In genomic region chr3R:16208924-16209713, dm6 we compare ENCODE assay signal across 3 fruit fly cellular contexts.
TF ChIP-seq lines count a peak whose summit lies in the region.

No protein-coding gene starts in this region.

TF ChIP-seq in whole organism, embryonic, 481 proteins besides CTCF, POLR2A, EP300 and RAD21 (continued from another document and continues in another):
- peak; percentile 5 for TF ChIP-seq gsb-n (tag; optimal IDR thresholded peaks at IDR 0.05; lab: Kevin White, UChicago)
- no peak for TF ChIP-seq CG13123 (GFP tag; optimal IDR thresholded peaks at IDR 0.05; lab: Kevin White, UChicago)
- peak; percentile 61 for TF ChIP-seq Hr3 (GFP tag; optimal IDR thresholded peaks at IDR 0.05; lab: Kevin White, UChicago)
- TF ChIP-seq CkIIα-i1 (GFP tag; IDR thresholded peaks at IDR 0.05; lab: Robert Waterston, UW), result no peak
- no peak for TF ChIP-seq Trl (optimal IDR thresholded peaks at IDR 0.05; lab: Kevin White, UChicago)
- no peak for TF ChIP-seq Trl (GFP tag; optimal IDR thresholded peaks at IDR 0.05; lab: Kevin White, UChicago)
- peak; percentile 16 for TF ChIP-seq CG13624 (GFP tag; optimal IDR thresholded peaks at IDR 0.05; lab: Kevin White, UChicago)
- peak; percentile 40; the same call in 1 of the 2 replicates for TF ChIP-seq CG6689 (GFP tag; IDR thresholded peaks at IDR 0.05; lab: Robert Waterston, UW)
- no peak for TF ChIP-seq pan (optimal IDR thresholded peaks at IDR 0.05; lab: Kevin White, UChicago)
- TF ChIP-seq pan (GFP tag; optimal IDR thresholded peaks at IDR 0.05 in 1 of 2, IDR thresholded peaks at IDR 0.05 in 1 of 2), result peak in 1 of 2 experiments; percentile 41
- TF ChIP-seq emc (GFP tag; optimal IDR thresholded peaks at IDR 0.05; lab: Kevin White, UChicago), result no peak
- TF ChIP-seq caup (GFP tag; optimal IDR thresholded peaks at IDR 0.05; lab: Kevin White, UChicago; ENCODE audit: severe bottlenecking), result no peak
- TF ChIP-seq NFAT (GFP tag; IDR thresholded peaks at IDR 0.05; lab: Robert Waterston, UW), result no peak
- no peak for TF ChIP-seq fd102C (GFP tag; optimal IDR thresholded peaks at IDR 0.05; lab: Kevin White, UChicago)
- peak; percentile 77; the same call in 2 of the 3 replicates for TF ChIP-seq CG6175 (GFP tag; IDR thresholded peaks at IDR 0.05; lab: Robert Waterston, UW)
- TF ChIP-seq CG11723 (GFP tag; optimal IDR thresholded peaks at IDR 0.05; lab: Kevin White, UChicago), result no peak
- TF ChIP-seq CG14441 (GFP tag; IDR thresholded peaks at IDR 0.05; lab: Robert Waterston, UW), result peak; percentile 25; the same call in 1 of the 2 replicates
- peak; percentile 43 for TF ChIP-seq HHEX (GFP tag; optimal IDR thresholded peaks at IDR 0.05; lab: Kevin White, UChicago)
- TF ChIP-seq Hmr (GFP tag; optimal IDR thresholded peaks at IDR 0.05; lab: Kevin White, UChicago), result peak; percentile 39
- peak; percentile 56 for TF ChIP-seq CG14710 (tag; optimal IDR thresholded peaks at IDR 0.05; lab: Kevin White, UChicago)
- no peak for TF ChIP-seq Dll (GFP tag; IDR thresholded peaks at IDR 0.05; lab: Robert Waterston, UW; ENCODE audit: partially characterized antibody)
- peak; percentile 71 for TF ChIP-seq CG2678 (tag; optimal IDR thresholded peaks at IDR 0.05; lab: Kevin White, UChicago)
- TF ChIP-seq dati (GFP tag; IDR thresholded peaks at IDR 0.05; lab: Robert Waterston, UW), result no peak
- 0 out of 2 replicates have a peak, but pooled peaks have one; percentile 61 for TF ChIP-seq rib (GFP tag; IDR thresholded peaks at IDR 0.05; lab: Robert Waterston, UW)
- no peak for TF ChIP-seq CG2116 (GFP tag; optimal IDR thresholded peaks at IDR 0.05; lab: Kevin White, UChicago)
- no peak for TF ChIP-seq wek (GFP tag; optimal IDR thresholded peaks at IDR 0.05; lab: Kevin White, UChicago)
- TF ChIP-seq CG16815 (GFP tag; optimal IDR thresholded peaks at IDR 0.05; lab: Kevin White, UChicago), result peak; percentile 66
- TF ChIP-seq esg (GFP tag; conservative IDR thresholded peaks at IDR 0.05; lab: Robert Waterston, UW), result peak; percentile 41; the same call in 1 of the 2 replicates
- TF ChIP-seq CG9609 (GFP tag; optimal IDR thresholded peaks at IDR 0.05; lab: Kevin White, UChicago), result no peak
- peak; percentile 58 for TF ChIP-seq grau (tag; optimal IDR thresholded peaks at IDR 0.05; lab: Kevin White, UChicago)
- 0 out of 3 replicates have a peak, but pooled peaks have one; percentile 17 for TF ChIP-seq Opbp (GFP tag; IDR thresholded peaks at IDR 0.05; lab: Robert Waterston, UW; ENCODE audit: partially characterized antibody)
- TF ChIP-seq CG16779 (GFP tag; IDR thresholded peaks at IDR 0.05; lab: Robert Waterston, UW), result peak; percentile 31; the same call in 1 of the 2 replicates
- TF ChIP-seq Asciz (GFP tag; optimal IDR thresholded peaks at IDR 0.05; lab: Kevin White, UChicago), result peak; percentile 56
- TF ChIP-seq CG17829 (tag; optimal IDR thresholded peaks at IDR 0.05; lab: Kevin White, UChicago), result peak; percentile 58
- peak; percentile 37; the same call in 1 of the 2 replicates for TF ChIP-seq CG11696 (GFP tag; IDR thresholded peaks at IDR 0.05; lab: Robert Waterston, UW)
- no peak for TF ChIP-seq ase (GFP tag; IDR thresholded peaks at IDR 0.05; lab: Robert Waterston, UW)
- no peak for TF ChIP-seq CHES-1-like (GFP tag; optimal IDR thresholded peaks at IDR 0.05; lab: Kevin White, UChicago)
- peak; percentile 62 for TF ChIP-seq Ssrp (tag; optimal IDR thresholded peaks at IDR 0.05; lab: Kevin White, UChicago)
- peak; percentile 50; the same call in 1 of the 2 replicates for TF ChIP-seq CG9932 (GFP tag; IDR thresholded peaks at IDR 0.05; lab: Robert Waterston, UW)
- peak; percentile 51 for TF ChIP-seq CG13424 (tag; optimal IDR thresholded peaks at IDR 0.05; lab: Kevin White, UChicago)
- peak; percentile 32 for TF ChIP-seq CG2120 (GFP tag; optimal IDR thresholded peaks at IDR 0.05; lab: Kevin White, UChicago)
- no peak for TF ChIP-seq CG15073 (GFP tag; optimal IDR thresholded peaks at IDR 0.05; lab: Kevin White, UChicago)

TF ChIP-seq in whole organism, prepupa, 60 proteins besides CTCF, POLR2A, EP300 and RAD21 (continued from another document):
- peak; percentile 48 for TF ChIP-seq CG11762 (GFP tag; optimal IDR thresholded peaks at IDR 0.05; lab: Kevin White, UChicago; ENCODE audit: insufficient read depth)
- TF ChIP-seq CG16779 (tag; optimal IDR thresholded peaks at IDR 0.05; lab: Kevin White, UChicago), result peak; percentile 67
- TF ChIP-seq achi (GFP tag; optimal IDR thresholded peaks at IDR 0.05; lab: Kevin White, UChicago), result peak; percentile 81
- TF ChIP-seq CG1621 (tag; optimal IDR thresholded peaks at IDR 0.05; lab: Kevin White, UChicago), result no peak
- TF ChIP-seq pdm3 (GFP tag; optimal IDR thresholded peaks at IDR 0.05; lab: Kevin White, UChicago), result peak; percentile 63
- TF ChIP-seq CG4318 (GFP tag; optimal IDR thresholded peaks at IDR 0.05; lab: Kevin White, UChicago), result peak; percentile 80
- TF ChIP-seq CG10631 (GFP tag; optimal IDR thresholded peaks at IDR 0.05; lab: Kevin White, UChicago), result peak; percentile 87
- TF ChIP-seq CG11902 (GFP tag; optimal IDR thresholded peaks at IDR 0.05; lab: Kevin White, UChicago), result peak; percentile 35
- TF ChIP-seq dsx (GFP tag; optimal IDR thresholded peaks at IDR 0.05; lab: Kevin White, UChicago; ENCODE audit: poor library complexity, severe bottlenecking), result peak; percentile 72
- TF ChIP-seq topi (GFP tag; optimal IDR thresholded peaks at IDR 0.05; lab: Kevin White, UChicago), result peak; percentile 47
- TF ChIP-seq OdsH (GFP tag; optimal IDR thresholded peaks at IDR 0.05; lab: Kevin White, UChicago), result peak; percentile 74
- peak; percentile 35 to 87 for TF ChIP-seq salr (GFP tag; optimal IDR thresholded peaks at IDR 0.05; lab: Kevin White, UChicago)
- peak; percentile 1 for TF ChIP-seq net (GFP tag; optimal IDR thresholded peaks at IDR 0.05; lab: Kevin White, UChicago)
- TF ChIP-seq ss (GFP tag; optimal IDR thresholded peaks at IDR 0.05; lab: Kevin White, UChicago), result peak; percentile 48 to 73
- peak; percentile 36; the same call in 2 of the 3 replicates for TF ChIP-seq CG8119 (GFP tag; IDR thresholded peaks at IDR 0.05; lab: Robert Waterston, UW)
- TF ChIP-seq esn (GFP tag; optimal IDR thresholded peaks at IDR 0.05; lab: Kevin White, UChicago), result peak; percentile 78
- TF ChIP-seq svp (GFP tag; lab: Kevin White, UChicago), result peak; percentile 80
- TF ChIP-seq CG8632 (GFP tag; optimal IDR thresholded peaks at IDR 0.05; lab: Kevin White, UChicago), result peak; percentile 81
- TF ChIP-seq Hr4 (GFP tag; optimal IDR thresholded peaks at IDR 0.05; lab: Kevin White, UChicago), result peak; percentile 41
- TF ChIP-seq Hr39 (GFP tag; optimal IDR thresholded peaks at IDR 0.05; lab: Kevin White, UChicago), result peak; percentile 60
- TF ChIP-seq CG8319 (GFP tag; optimal IDR thresholded peaks at IDR 0.05; lab: Kevin White, UChicago), result no peak
- TF ChIP-seq CG6808 (GFP tag; optimal IDR thresholded peaks at IDR 0.05; lab: Kevin White, UChicago), result peak; percentile 75
- no peak for TF ChIP-seq Hr38 (GFP tag; optimal IDR thresholded peaks at IDR 0.05; lab: Kevin White, UChicago)
- no peak for TF ChIP-seq Lpt (GFP tag; optimal IDR thresholded peaks at IDR 0.05; lab: Kevin White, UChicago)
- no peak for TF ChIP-seq CG7368 (GFP tag; optimal IDR thresholded peaks at IDR 0.05; lab: Kevin White, UChicago)
- peak; percentile 51 for TF ChIP-seq Smox (GFP tag; optimal IDR thresholded peaks at IDR 0.05; lab: Kevin White, UChicago)
- TF ChIP-seq CG15336 (GFP tag; IDR thresholded peaks at IDR 0.05; lab: Robert Waterston, UW), result peak; percentile 47; the same call in 1 of the 2 replicates
- TF ChIP-seq acj6 (GFP tag; optimal IDR thresholded peaks at IDR 0.05; lab: Kevin White, UChicago), result peak; percentile 77
- TF ChIP-seq Eip75B (GFP tag; optimal IDR thresholded peaks at IDR 0.05; lab: Kevin White, UChicago), result peak; percentile 55
- peak; percentile 50 for TF ChIP-seq CG3919 (GFP tag; optimal IDR thresholded peaks at IDR 0.05; lab: Kevin White, UChicago)
- TF ChIP-seq dac (GFP tag; optimal IDR thresholded peaks at IDR 0.05; lab: Kevin White, UChicago), result no peak
- TF ChIP-seq CG34406 (GFP tag; optimal IDR thresholded peaks at IDR 0.05; lab: Kevin White, UChicago), result peak; percentile 73
- TF ChIP-seq Blimp-1 (GFP tag; optimal IDR thresholded peaks at IDR 0.05; lab: Kevin White, UChicago), result no peak
- peak; percentile 88 for TF ChIP-seq CG3032 (tag; optimal IDR thresholded peaks at IDR 0.05; lab: Kevin White, UChicago)
- no peak for TF ChIP-seq fd85E (GFP tag; optimal IDR thresholded peaks at IDR 0.05; lab: Kevin White, UChicago)
- peak; percentile 43 for TF ChIP-seq CG9139 (GFP tag; optimal IDR thresholded peaks at IDR 0.05; lab: Kevin White, UChicago)
- no peak for TF ChIP-seq Eip93F (GFP tag; optimal IDR thresholded peaks at IDR 0.05; lab: Kevin White, UChicago)
TF ChIP-seq in whole organism, prepupa: peak in this region for 47.

TF ChIP-seq in whole organism, wandering third instar larva, 38 proteins besides CTCF, POLR2A, EP300 and RAD21 (continued from another document):
- peak; percentile 54 for TF ChIP-seq HLH106 (tag; optimal IDR thresholded peaks at IDR 0.05; lab: Kevin White, UChicago)
- TF ChIP-seq br (GFP tag; optimal IDR thresholded peaks at IDR 0.05; lab: Kevin White, UChicago), result peak; percentile 19
- peak; percentile 14 for TF ChIP-seq ey (GFP tag; optimal IDR thresholded peaks at IDR 0.05; lab: Kevin White, UChicago)
- TF ChIP-seq CrebA (GFP tag; optimal IDR thresholded peaks at IDR 0.05; lab: Kevin White, UChicago; ENCODE audit: borderline replicate concordance), result no peak
- TF ChIP-seq sage (GFP tag; optimal IDR thresholded peaks at IDR 0.05; lab: Kevin White, UChicago), result no peak
- peak; percentile 37 for TF ChIP-seq rgr (GFP tag; optimal IDR thresholded peaks at IDR 0.05; lab: Kevin White, UChicago)
- TF ChIP-seq jim (GFP tag; optimal IDR thresholded peaks at IDR 0.05; lab: Kevin White, UChicago), result peak; percentile 33
- peak in 1 of 2 experiments; percentile 58 for TF ChIP-seq foxo (GFP tag; optimal IDR thresholded peaks at IDR 0.05; lab: Kevin White, UChicago)
